Worm (Caenorhabditis elegans) whole organism, L4 larva: Measurements from ENCODE around the gene ncs-3.
A peak's percentile ranks its signal among the peaks of the same experiment; 100 is the strongest.

ENCODE experiments used
- D1046.2 ChIP-seq: fragments of 200-800 bp; sonication (Bioruptor generic); IDR thresholded peaks from 2 replicates; pipeline ENCODE4 v1.3.6; 2022; ENCODE audit warnings: missing genetic modification characterization, missing compliant biosample characterization
- F26F4.8 ChIP-seq: fragments of 200-800 bp; sonication (Bioruptor generic); conservative IDR thresholded peaks from 2 replicates; pipeline ENCODE4 v1.3.6; 2022; ENCODE audit warnings: missing genetic modification characterization, missing compliant biosample characterization
- F49E8.2 ChIP-seq: sonication (generic microtip); optimal IDR thresholded peaks from 2 replicates; lab custom pipeline; 2016; ENCODE audit warnings: missing compliant biosample characterization, mild to moderate bottlenecking, missing genetic modification characterization, borderline replicate concordance
- R02D3.7 ChIP-seq: fragments of 150-350 bp; sonication (generic microtip); optimal IDR thresholded peaks from 3 replicates; lab custom pipeline; 2014; ENCODE audit warnings: missing biosample characterization, missing genetic modification characterization
- Y48G9A.11 ChIP-seq: fragments of 200-800 bp; sonication (Bioruptor generic); IDR thresholded peaks from 2 replicates; pipeline ENCODE4 v1.3.6; 2022; ENCODE audit warnings: missing genetic modification reagents, missing genetic modification characterization, missing compliant biosample characterization
- Y75B8A.6 ChIP-seq: fragments of 200-800 bp; sonication (Bioruptor generic); IDR thresholded peaks from 2 replicates; pipeline ENCODE4 v1.3.6; 2022; ENCODE audit warnings: missing genetic modification reagents, missing genetic modification characterization, missing compliant biosample characterization
- ZK546.5 ChIP-seq, 2 experiments: sonication (generic microtip); optimal IDR thresholded peaks; 2 replicates each; lab custom pipeline; 2017; ENCODE audit warnings: missing biosample characterization in 2 of 2, missing genetic modification characterization in 2 of 2
- aha-1 ChIP-seq: fragments of 150-350 bp; peaks from one replicate; lab custom pipeline; 2014; ENCODE audit warnings: missing biosample characterization, missing genetic modification characterization
- aly-2 ChIP-seq: sonication (generic microtip); optimal IDR thresholded peaks from 2 replicates; lab custom pipeline; 2018; ENCODE audit warnings: missing biosample characterization, missing genetic modification characterization
- ama-1 ChIP-seq: fragments of 150-350 bp; optimal IDR thresholded peaks from 2 replicates; lab custom pipeline; 2014; ENCODE audit warnings: inconsistent platforms, mixed read lengths
- ceh-32 ChIP-seq: sonication (generic microtip); optimal IDR thresholded peaks from 2 replicates; lab custom pipeline; 2016; ENCODE audit warnings: mild to moderate bottlenecking, missing genetic modification characterization, missing compliant biosample characterization; ENCODE audit not compliant: poor library complexity
- ceh-62 ChIP-seq: sonication (generic microtip); optimal IDR thresholded peaks from 2 replicates; lab custom pipeline; 2017; ENCODE audit warnings: missing biosample characterization, missing genetic modification characterization
- ceh-82 ChIP-seq: sonication (generic microtip); optimal IDR thresholded peaks from 2 replicates; lab custom pipeline; 2017; ENCODE audit warnings: missing biosample characterization, missing genetic modification characterization
- ces-1 ChIP-seq: fragments of 150-350 bp; sonication (generic microtip); optimal IDR thresholded peaks from 4 replicates; lab custom pipeline; 2014; ENCODE audit warnings: missing biosample characterization, missing genetic modification reagents, missing genetic modification characterization
- daf-12 ChIP-seq: fragments of 150-350 bp; optimal IDR thresholded peaks from 2 replicates; lab custom pipeline; 2014; ENCODE audit warnings: missing biosample characterization, missing genetic modification reagents, missing genetic modification characterization
- dmd-6 ChIP-seq: fragments of 200-800 bp; sonication (Bioruptor generic); IDR thresholded peaks from 2 replicates; pipeline ENCODE4 v1.3.6; 2022; ENCODE audit warnings: missing genetic modification reagents, missing genetic modification characterization, missing compliant biosample characterization
- dmd-9 ChIP-seq: fragments of 200-800 bp; sonication (Bioruptor generic); IDR thresholded peaks from 2 replicates; pipeline ENCODE4 v1.3.6; 2022; ENCODE audit warnings: missing genetic modification reagents, missing genetic modification characterization, missing compliant biosample characterization
- dpl-1 ChIP-seq: fragments of 150-350 bp; optimal IDR thresholded peaks from 2 replicates; lab custom pipeline; 2014; ENCODE audit warnings: missing biosample characterization, missing genetic modification reagents, missing genetic modification characterization
- dve-1 ChIP-seq: sonication (generic microtip); optimal IDR thresholded peaks from 2 replicates; lab custom pipeline; 2017; ENCODE audit warnings: antibody characterized with exemption, mild to moderate bottlenecking, missing genetic modification characterization, missing compliant biosample characterization; ENCODE audit not compliant: insufficient read depth
- egl-27 ChIP-seq: sonication (generic microtip); optimal IDR thresholded peaks from 3 replicates; lab custom pipeline; 2017; ENCODE audit warnings: missing biosample characterization, missing genetic modification reagents, missing genetic modification characterization
- fkh-10 ChIP-seq: fragments of 150-350 bp; optimal IDR thresholded peaks from 2 replicates; lab custom pipeline; 2014; ENCODE audit warnings: missing biosample characterization, missing genetic modification reagents, missing genetic modification characterization
- fos-1 ChIP-seq: fragments of 150-350 bp; optimal IDR thresholded peaks from 2 replicates; lab custom pipeline; 2014; ENCODE audit warnings: missing biosample characterization, missing genetic modification characterization
- hif-1 ChIP-seq, 2 experiments: sonication (generic microtip); optimal IDR thresholded peaks; 2 replicates each; lab custom pipeline; 2016 to 2017; ENCODE audit warnings: missing compliant biosample characterization in 2 of 2, missing genetic modification characterization in 2 of 2, missing genetic modification reagents in 2 of 2, missing genotype in 2 of 2, mild to moderate bottlenecking in 1 of 2
- hlh-11 ChIP-seq: fragments of 200-800 bp; sonication (Bioruptor generic); optimal IDR thresholded peaks from 2 replicates; lab custom pipeline; 2018; ENCODE audit warnings: mild to moderate bottlenecking, missing genetic modification characterization, missing compliant biosample characterization
- hmg-1.1 ChIP-seq: fragments of 200-800 bp; sonication (Bioruptor generic); IDR thresholded peaks from 2 replicates; pipeline ENCODE4 v1.3.6; 2022; ENCODE audit warnings: missing genetic modification reagents, missing genetic modification characterization, missing compliant biosample characterization
- jun-1 ChIP-seq: fragments of 150-350 bp; optimal IDR thresholded peaks from 2 replicates; lab custom pipeline; 2014; ENCODE audit warnings: missing biosample characterization, missing genetic modification reagents, missing genetic modification characterization
- lsy-2 ChIP-seq, 2 experiments: fragments of 150-350 bp in 1 of 2; sonication (generic microtip) in 1 of 2; optimal IDR thresholded peaks; 2 replicates each; lab custom pipeline; 2014 to 2017; ENCODE audit warnings: missing biosample characterization in 2 of 2, missing genetic modification characterization in 2 of 2
- madf-5 ChIP-seq, 2 experiments: fragments of 200-800 bp; sonication (Bioruptor generic); IDR thresholded peaks; 2 replicates each; pipeline ENCODE4 v1.3.6; 2022; ENCODE audit warnings: missing compliant biosample characterization in 2 of 2, missing genetic modification characterization in 2 of 2
- mep-1 ChIP-seq: fragments of 150-350 bp; sonication (generic microtip); optimal IDR thresholded peaks from 3 replicates; lab custom pipeline; 2014; ENCODE audit warnings: missing biosample characterization, missing genetic modification characterization
- mxl-3 ChIP-seq: fragments of 200-800 bp; sonication (Bioruptor generic); optimal IDR thresholded peaks from 2 replicates; lab custom pipeline; 2018; ENCODE audit warnings: mild to moderate bottlenecking, missing genetic modification characterization, missing compliant biosample characterization
- nhr-10 ChIP-seq: fragments of 150-350 bp; optimal IDR thresholded peaks from 2 replicates; lab custom pipeline; 2014; ENCODE audit warnings: missing biosample characterization, missing genetic modification characterization
- nhr-11 ChIP-seq: fragments of 150-350 bp; optimal IDR thresholded peaks from 2 replicates; lab custom pipeline; 2014; ENCODE audit warnings: missing biosample characterization, missing genetic modification characterization
- nhr-25 ChIP-seq: sonication (generic microtip); optimal IDR thresholded peaks from 2 replicates; lab custom pipeline; 2017; ENCODE audit warnings: missing genetic modification characterization, mild to moderate bottlenecking, missing compliant biosample characterization, antibody characterized with exemption, moderate library complexity, borderline replicate concordance; ENCODE audit not compliant: insufficient read depth
- nhr-28 ChIP-seq: fragments of 150-350 bp; optimal IDR thresholded peaks from 2 replicates; lab custom pipeline; 2014; ENCODE audit warnings: missing biosample characterization, missing genetic modification characterization
- nhr-48 ChIP-seq: sonication (generic microtip); optimal IDR thresholded peaks from 2 replicates; lab custom pipeline; 2016; ENCODE audit warnings: mild to moderate bottlenecking, missing genetic modification characterization, missing compliant biosample characterization
- nhr-6 ChIP-seq: fragments of 150-350 bp; optimal IDR thresholded peaks from 2 replicates; lab custom pipeline; 2014; ENCODE audit warnings: missing biosample characterization, missing genetic modification characterization
- rbr-2 ChIP-seq: sonication (generic microtip); optimal IDR thresholded peaks from 2 replicates; lab custom pipeline; 2016; ENCODE audit warnings: missing genotype, missing genetic modification characterization, missing compliant biosample characterization
- saeg-2 ChIP-seq: fragments of 200-800 bp; sonication (Bioruptor generic); IDR thresholded peaks from 2 replicates; pipeline ENCODE4 v1.3.6; 2022; ENCODE audit warnings: missing genetic modification reagents, missing genetic modification characterization, missing compliant biosample characterization
- set-16 ChIP-seq: fragments of 200-800 bp; sonication (Bioruptor generic); IDR thresholded peaks from 2 replicates; pipeline ENCODE4 v1.3.6; 2022; ENCODE audit warnings: missing genetic modification reagents, missing genetic modification characterization, missing compliant biosample characterization
- snpc-1.2 ChIP-seq: fragments of 200-800 bp; sonication (Bioruptor generic); IDR thresholded peaks from 2 replicates; pipeline ENCODE4 v1.3.6; 2022; ENCODE audit warnings: missing genetic modification reagents, missing genetic modification characterization, missing compliant biosample characterization

ncs-3 gene

DNA sequence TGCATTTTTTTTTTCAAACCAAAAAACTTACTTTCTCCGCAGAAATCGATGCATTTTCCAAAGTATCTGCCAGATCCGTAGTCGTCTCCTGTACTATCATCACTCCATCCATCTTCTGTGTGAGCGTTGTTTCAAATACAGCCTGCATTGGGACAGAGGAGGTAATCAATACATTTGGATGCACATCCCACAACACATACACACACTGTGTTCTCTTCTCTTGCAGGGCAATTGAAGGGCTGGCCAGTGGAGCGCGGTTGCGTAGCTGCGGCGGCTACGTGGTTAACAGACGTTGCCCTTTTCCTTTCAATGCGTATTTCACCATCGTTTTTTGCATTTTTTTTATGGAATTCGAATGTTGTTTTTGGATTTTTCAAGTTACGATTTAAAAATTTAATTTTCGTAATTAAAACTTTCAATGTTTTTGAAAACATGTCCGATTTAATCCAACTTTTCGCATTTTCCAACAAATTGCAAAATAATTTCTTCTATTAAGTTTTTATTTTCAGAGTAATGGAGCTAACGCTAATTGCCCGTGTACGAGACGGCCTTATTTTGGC, 18.8 kb upstream of the ncs-3 start, which contains the start of the genes stau-1 and sec-22 (continued):
- no peak for TF ChIP-seq nhr-25 (tag; lab: Kevin White, UChicago)
- no peak for TF ChIP-seq ZK546.5 (tag; optimal IDR thresholded peaks at IDR 0.05; lab: Kevin White, UChicago)
- no peak for TF ChIP-seq fkh-10 (GFP tag; lab: Kevin White, UChicago)
- peak; percentile 58 for TF ChIP-seq dve-1 (tag; lab: Kevin White, UChicago)
- TF ChIP-seq F49E8.2 = no peak
- no peak for TF ChIP-seq F26F4.8
- peak; percentile 34 for TF ChIP-seq hlh-11
- no peak for TF ChIP-seq daf-12
- TF ChIP-seq R02D3.7 (tag; lab: Kevin White, UChicago) = no peak
- TF ChIP-seq aly-2 (tag; lab: Kevin White, UChicago) = no peak
- TF ChIP-seq mep-1 (tag; lab: Kevin White, UChicago) = peak; percentile 71
- peak; percentile 86 for TF ChIP-seq aha-1 (tag; lab: Kevin White, UChicago)
- peak; percentile 30 for TF ChIP-seq dpl-1 (GFP tag; lab: Kevin White, UChicago)
- TF ChIP-seq nhr-11 (tag; lab: Kevin White, UChicago) = no peak
- TF ChIP-seq hmg-1.1 (GFP tag; lab: Robert Waterston, UW) = peak; percentile 66
- no peak for TF ChIP-seq set-16
- peak in 1 of 2 experiments; percentile 57 for TF ChIP-seq lsy-2 (tag; optimal IDR thresholded peaks at IDR 0.05; lab: Kevin White, UChicago)
- TF ChIP-seq Y48G9A.11 (GFP tag; lab: Robert Waterston, UW) = no peak
- TF ChIP-seq nhr-48 (tag; lab: Kevin White, UChicago) = no peak
- TF ChIP-seq Y75B8A.6 = no peak
- no peak for TF ChIP-seq ceh-62 (tag; lab: Kevin White, UChicago)
- no peak for TF ChIP-seq ceh-82
- no peak for TF ChIP-seq jun-1 (tag; lab: Kevin White, UChicago)
- no peak for TF ChIP-seq egl-27
- no peak for TF ChIP-seq nhr-6
- TF ChIP-seq ceh-32 (tag; lab: Kevin White, UChicago) = no peak
- TF ChIP-seq madf-5 (GFP tag; IDR thresholded peaks at IDR 0.05; lab: Robert Waterston, UW) = no peak
- no peak for TF ChIP-seq snpc-1.2 (GFP tag; lab: Robert Waterston, UW)
- TF ChIP-seq nhr-10 (tag; lab: Kevin White, UChicago) = no peak
- TF ChIP-seq dmd-9 (GFP tag; lab: Robert Waterston, UW) = no peak
- no peak for TF ChIP-seq D1046.2 (GFP tag; lab: Robert Waterston, UW)
- TF ChIP-seq ama-1 (lab: Kevin White, UChicago) = no peak
- TF ChIP-seq dmd-6 = peak; percentile 19; the same call in 1 of the 2 replicates
- TF ChIP-seq rbr-2 = peak; percentile 1
- peak; percentile 52 for TF ChIP-seq nhr-28 (tag; lab: Kevin White, UChicago)

DNA sequence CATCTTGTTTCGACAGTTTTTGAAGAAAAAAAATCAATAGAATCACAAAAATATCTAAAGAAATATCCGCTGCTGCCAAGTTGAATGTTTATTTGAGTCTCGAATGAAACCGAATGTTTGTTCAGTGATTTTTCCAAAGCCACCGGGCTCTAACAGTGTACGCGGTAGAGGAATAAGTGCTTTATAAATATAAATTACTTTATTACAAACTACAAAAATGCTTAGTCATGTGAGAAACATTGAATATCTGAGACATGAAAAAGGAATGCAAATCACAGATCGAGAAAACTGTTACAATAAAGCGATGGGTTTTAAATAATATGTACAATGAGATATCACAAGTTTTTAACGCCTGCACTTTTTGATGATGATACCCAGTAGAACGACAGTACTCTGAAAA, 15.5 kb upstream of the ncs-3 start, which contains the start of gene F55A4.7:
Gene F55A4.7 (minus strand): TSS at position 101 of the 400 bp plus-strand sequence.
- TF ChIP-seq hif-1 (tag; optimal IDR thresholded peaks at IDR 0.05; lab: Kevin White, UChicago) (no peak), Y48G9A.11 (GFP tag; lab: Robert Waterston, UW) (no peak), mxl-3 (GFP tag; lab: Kevin White, UChicago) (no peak), dpl-1 (GFP tag; lab: Kevin White, UChicago) (no peak), mep-1 (tag; lab: Kevin White, UChicago) (no peak), fos-1 (tag; lab: Kevin White, UChicago) (no peak), saeg-2 (GFP tag; lab: Robert Waterston, UW) (no peak), ces-1 (no peak)
